Worm (Caenorhabditis elegans) whole organism, L1 larva: Measurements from ENCODE around the gene gly-12.
A peak's percentile ranks its signal among the peaks of the same experiment; 100 is the strongest.

Source experiments
- C04F5.9 ChIP-seq: sonication (generic microtip); optimal IDR thresholded peaks from 2 replicates; lab custom pipeline; 2016; ENCODE audit warnings: missing genetic modification characterization, missing compliant biosample characterization
- F16B12.6 ChIP-seq: fragments of 150-350 bp; optimal IDR thresholded peaks from 2 replicates; lab custom pipeline; 2014; ENCODE audit warnings: missing biosample characterization, missing genetic modification characterization
- ama-1 ChIP-seq: fragments of 150-350 bp; optimal IDR thresholded peaks from 2 replicates; lab custom pipeline; 2014
- ceh-82 ChIP-seq, 3 experiments: fragments of 150-350 bp in 1 of 3; sonication (generic microtip) in 2 of 3; optimal IDR thresholded peaks; 2 replicates each; lab custom pipeline; 2014 to 2017; ENCODE audit warnings: missing biosample characterization in 3 of 3, missing genetic modification characterization in 3 of 3
- ceh-88 ChIP-seq: fragments of 200-800 bp; sonication (Bioruptor generic); IDR thresholded peaks from 2 replicates; pipeline ENCODE4 v1.3.6; 2022; ENCODE audit warnings: missing genetic modification characterization, missing compliant biosample characterization
- ceh-90 ChIP-seq: sonication (generic microtip); optimal IDR thresholded peaks from 2 replicates; lab custom pipeline; 2016; ENCODE audit warnings: missing genetic modification characterization, missing compliant biosample characterization
- dpl-1 ChIP-seq, 3 experiments: fragments of 150-350 bp in 2 of 3; sonication (generic microtip) in 1 of 3; optimal IDR thresholded peaks; 2 replicates each; lab custom pipeline; 2014 to 2017; ENCODE audit warnings: missing biosample characterization in 3 of 3, missing genetic modification characterization in 3 of 3, missing genetic modification reagents in 3 of 3
- dsc-1 ChIP-seq: sonication (generic microtip); optimal IDR thresholded peaks from 2 replicates; lab custom pipeline; 2016; ENCODE audit warnings: mild to moderate bottlenecking, missing genetic modification characterization, missing compliant biosample characterization
- efl-3 ChIP-seq: fragments of 200-800 bp; sonication (Bioruptor generic); optimal IDR thresholded peaks from 2 replicates; lab custom pipeline; 2018; ENCODE audit warnings: mild to moderate bottlenecking, missing genetic modification characterization, missing compliant biosample characterization
- egl-13 ChIP-seq: sonication (generic microtip); optimal IDR thresholded peaks from 2 replicates; lab custom pipeline; 2016; ENCODE audit warnings: missing genotype, missing genetic modification reagents, missing genetic modification characterization, missing compliant biosample characterization
- egl-27 ChIP-seq, 2 experiments: fragments of 150-350 bp in 1 of 2; sonication (generic microtip); optimal IDR thresholded peaks; 3 replicates each; lab custom pipeline; 2017 to 2018; ENCODE audit warnings: missing biosample characterization in 2 of 2, missing genetic modification characterization in 2 of 2, missing genetic modification reagents in 2 of 2
- fkh-10 ChIP-seq: sonication (generic microtip); optimal IDR thresholded peaks from 2 replicates; lab custom pipeline; 2017; ENCODE audit warnings: missing biosample characterization, missing genetic modification reagents, missing genetic modification characterization
- fkh-4 ChIP-seq: sonication (generic microtip); optimal IDR thresholded peaks from 2 replicates; lab custom pipeline; 2016; ENCODE audit warnings: missing compliant biosample characterization, missing genetic modification characterization, borderline replicate concordance
- fkh-8 ChIP-seq: sonication (generic microtip); optimal IDR thresholded peaks from 2 replicates; lab custom pipeline; 2016; ENCODE audit warnings: mild to moderate bottlenecking, missing genetic modification characterization, missing compliant biosample characterization
- fos-1 ChIP-seq: fragments of 150-350 bp; optimal IDR thresholded peaks from 2 replicates; lab custom pipeline; 2014; ENCODE audit warnings: missing biosample characterization, missing genetic modification characterization
- irx-1 ChIP-seq: sonication (generic microtip); optimal IDR thresholded peaks from 2 replicates; lab custom pipeline; 2016; ENCODE audit warnings: missing genetic modification characterization, missing compliant biosample characterization
- jun-1 ChIP-seq: fragments of 150-350 bp; optimal IDR thresholded peaks from 2 replicates; lab custom pipeline; 2014; ENCODE audit warnings: missing biosample characterization, missing genetic modification reagents, missing genetic modification characterization
- lin-14 ChIP-seq: fragments of 200-800 bp; sonication (Bioruptor generic); optimal IDR thresholded peaks from 2 replicates; lab custom pipeline; 2018; ENCODE audit warnings: mild to moderate bottlenecking, missing genetic modification characterization, moderate library complexity, missing compliant biosample characterization
- lin-35 ChIP-seq, 2 experiments: fragments of 150-350 bp; optimal IDR thresholded peaks; 2 replicates each; lab custom pipeline; 2014; ENCODE audit warnings: missing biosample characterization in 2 of 2, missing genetic modification characterization in 2 of 2, missing genetic modification reagents in 2 of 2
- lin-39 ChIP-seq: fragments of 150-350 bp; optimal IDR thresholded peaks from 2 replicates; lab custom pipeline; 2014; ENCODE audit warnings: missing biosample characterization, missing genetic modification reagents, missing genetic modification characterization
- lir-3 ChIP-seq: sonication (generic microtip); optimal IDR thresholded peaks from 2 replicates; lab custom pipeline; 2016; ENCODE audit warnings: mild to moderate bottlenecking, missing genetic modification characterization, moderate library complexity, missing compliant biosample characterization; ENCODE audit not compliant: poor library complexity
- lsy-2 ChIP-seq, 2 experiments: fragments of 150-350 bp; optimal IDR thresholded peaks; 2 replicates each; lab custom pipeline; 2014; ENCODE audit warnings: missing biosample characterization in 2 of 2, missing genetic modification characterization in 2 of 2
- mdl-1 ChIP-seq, 2 experiments: fragments of 150-350 bp; optimal IDR thresholded peaks; 2 replicates each; lab custom pipeline; 2014 to 2017; ENCODE audit warnings: missing biosample characterization in 2 of 2, missing genetic modification characterization in 2 of 2, inconsistent platforms in 1 of 2
- mef-2 ChIP-seq: fragments of 150-350 bp; optimal IDR thresholded peaks from 2 replicates; lab custom pipeline; 2014; ENCODE audit warnings: missing biosample characterization, missing genetic modification characterization
- mep-1 ChIP-seq: fragments of 150-350 bp; optimal IDR thresholded peaks from 2 replicates; lab custom pipeline; 2014; ENCODE audit warnings: missing biosample characterization, missing genetic modification characterization
- nhr-11 ChIP-seq: fragments of 150-350 bp; optimal IDR thresholded peaks from 2 replicates; lab custom pipeline; 2014; ENCODE audit warnings: missing biosample characterization, missing genetic modification characterization
- nhr-19 ChIP-seq: fragments of 200-800 bp; sonication (Bioruptor generic); conservative IDR thresholded peaks from 2 replicates; pipeline ENCODE4 v1.3.6; 2022; ENCODE audit warnings: missing genetic modification characterization, missing compliant biosample characterization
- nhr-20 ChIP-seq: sonication (generic microtip); optimal IDR thresholded peaks from 2 replicates; lab custom pipeline; 2016; ENCODE audit warnings: mild to moderate bottlenecking, missing genetic modification characterization, missing compliant biosample characterization
- nhr-237 ChIP-seq: fragments of 150-350 bp; optimal IDR thresholded peaks from 2 replicates; lab custom pipeline; 2014; ENCODE audit warnings: missing biosample characterization, missing genetic modification characterization
- nhr-28 ChIP-seq: fragments of 150-350 bp; optimal IDR thresholded peaks from 2 replicates; lab custom pipeline; 2014; ENCODE audit warnings: missing biosample characterization, missing genetic modification characterization
- nhr-47 ChIP-seq: sonication (generic microtip); optimal IDR thresholded peaks from 2 replicates; lab custom pipeline; 2016; ENCODE audit warnings: mild to moderate bottlenecking, missing genetic modification characterization, moderate library complexity, missing compliant biosample characterization
- nhr-71 ChIP-seq: sonication (generic microtip); optimal IDR thresholded peaks from 2 replicates; lab custom pipeline; 2016; ENCODE audit warnings: mild to moderate bottlenecking, missing genetic modification characterization, moderate library complexity, missing compliant biosample characterization
- nhr-76 ChIP-seq: sonication (generic microtip); optimal IDR thresholded peaks from 2 replicates; lab custom pipeline; 2017; ENCODE audit warnings: missing biosample characterization, missing genetic modification characterization
- nhr-85 ChIP-seq: sonication (generic microtip); peaks from one replicate; lab custom pipeline; 2016; ENCODE audit warnings: missing genetic modification characterization, inconsistent platforms, missing compliant biosample characterization
- pqm-1 ChIP-seq: sonication (generic microtip); optimal IDR thresholded peaks from 3 replicates; lab custom pipeline; 2017; ENCODE audit warnings: missing biosample characterization, missing genetic modification characterization
- snpc-4 ChIP-seq: fragments of 150-350 bp; optimal IDR thresholded peaks from 2 replicates; lab custom pipeline; 2014; ENCODE audit warnings: missing biosample characterization, missing genetic modification characterization
- sox-4 ChIP-seq: sonication (generic microtip); optimal IDR thresholded peaks from 2 replicates; lab custom pipeline; 2016; ENCODE audit warnings: missing genetic modification characterization, missing compliant biosample characterization
- swsn-7 ChIP-seq: sonication (generic microtip); optimal IDR thresholded peaks from 2 replicates; lab custom pipeline; 2016; ENCODE audit warnings: missing genetic modification characterization, missing compliant biosample characterization
- tbx-2 ChIP-seq: sonication (generic microtip); optimal IDR thresholded peaks from 2 replicates; lab custom pipeline; 2016; ENCODE audit warnings: missing genetic modification characterization, missing compliant biosample characterization
- tlp-1 ChIP-seq: fragments of 150-350 bp; optimal IDR thresholded peaks from 2 replicates; lab custom pipeline; 2014; ENCODE audit warnings: missing biosample characterization, missing genetic modification characterization
- unc-30 ChIP-seq: sonication (generic microtip); optimal IDR thresholded peaks from 2 replicates; lab custom pipeline; 2017; ENCODE audit warnings: missing biosample characterization, missing genetic modification characterization
- unc-86 ChIP-seq: sonication (generic microtip); optimal IDR thresholded peaks from 2 replicates; lab custom pipeline; 2016; ENCODE audit warnings: missing genetic modification characterization, missing compliant biosample characterization
- vab-15 ChIP-seq: sonication (generic microtip); optimal IDR thresholded peaks from 2 replicates; lab custom pipeline; 2017; ENCODE audit warnings: missing genotype, mild to moderate bottlenecking, missing genetic modification characterization, missing compliant biosample characterization
- xbp-1 ChIP-seq: sonication (generic microtip); optimal IDR thresholded peaks from 2 replicates; lab custom pipeline; 2016; ENCODE audit warnings: missing genetic modification characterization, missing compliant biosample characterization
- zip-4 ChIP-seq: fragments of 200-800 bp; sonication (Bioruptor generic); optimal IDR thresholded peaks from 2 replicates; lab custom pipeline; 2018; ENCODE audit warnings: mild to moderate bottlenecking, missing genetic modification characterization, moderate library complexity, missing compliant biosample characterization
- ztf-4 ChIP-seq: fragments of 150-350 bp; optimal IDR thresholded peaks from 2 replicates; lab custom pipeline; 2014; ENCODE audit warnings: missing biosample characterization, missing genetic modification characterization

The gly-12 gene

DNA sequence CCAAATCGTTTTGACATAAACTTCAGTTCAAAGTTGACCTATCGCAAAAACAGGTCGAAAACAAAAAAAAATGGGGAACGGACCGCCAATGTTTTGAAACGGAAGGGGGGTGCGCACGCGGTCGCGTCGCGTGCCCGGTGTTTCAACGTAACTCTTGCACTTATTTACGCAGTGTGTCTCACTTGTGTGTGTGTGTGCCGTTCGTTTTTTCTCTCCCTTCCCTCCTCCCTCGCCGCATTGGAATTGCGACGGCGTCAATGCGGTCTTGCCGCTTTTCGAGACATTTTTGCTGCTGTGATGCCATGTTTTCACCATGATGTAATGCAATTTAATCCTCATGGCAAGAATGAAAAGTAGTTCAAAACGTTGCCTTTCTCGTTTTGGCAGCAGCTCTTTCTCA, 7.2 kb upstream of the gly-12 start (continued):
- TF ChIP-seq ceh-82 (tag; optimal IDR thresholded peaks at IDR 0.05; lab: Kevin White, UChicago): peak in 1 of 3 experiments; percentile 16
- TF ChIP-seq mdl-1 (tag; optimal IDR thresholded peaks at IDR 0.05; lab: Kevin White, UChicago): peak in 1 of 2 experiments; percentile 9
- no peak for TF ChIP-seq ceh-88 (GFP tag; lab: Robert Waterston, UW)
- no peak for TF ChIP-seq egl-27 (tag; optimal IDR thresholded peaks at IDR 0.05; lab: Kevin White, UChicago)
- no peak for TF ChIP-seq ztf-4 (tag; lab: Kevin White, UChicago)
- TF ChIP-seq jun-1 (tag; lab: Kevin White, UChicago): no peak
- no peak for TF ChIP-seq snpc-4 (tag; lab: Kevin White, UChicago)
- peak; percentile 89 for TF ChIP-seq lin-14
- TF ChIP-seq lsy-2 (tag; optimal IDR thresholded peaks at IDR 0.05; lab: Kevin White, UChicago): peak in 1 of 2 experiments; percentile 15
- TF ChIP-seq nhr-11 (tag; lab: Kevin White, UChicago): no peak
- peak; percentile 21 for TF ChIP-seq nhr-85 (tag; lab: Kevin White, UChicago)
- no peak for TF ChIP-seq dsc-1 (tag; lab: Kevin White, UChicago)
- no peak for TF ChIP-seq sox-4 (tag; lab: Kevin White, UChicago)
- no peak for TF ChIP-seq tbx-2
- no peak for TF ChIP-seq nhr-76
- no peak for TF ChIP-seq dpl-1 (GFP tag; optimal IDR thresholded peaks at IDR 0.05; lab: Kevin White, UChicago)
- TF ChIP-seq vab-15 (tag; lab: Kevin White, UChicago): no peak
- TF ChIP-seq nhr-237 (tag; lab: Kevin White, UChicago): no peak
- TF ChIP-seq ama-1 (lab: Kevin White, UChicago): no peak
- TF ChIP-seq C04F5.9: no peak
- TF ChIP-seq F16B12.6 (tag; lab: Kevin White, UChicago): peak; percentile 21
- TF ChIP-seq lin-35 (GFP tag; optimal IDR thresholded peaks at IDR 0.05; lab: Kevin White, UChicago): peak in 1 of 2 experiments; percentile 18
- no peak for TF ChIP-seq irx-1 (tag; lab: Kevin White, UChicago)
- TF ChIP-seq fkh-10: no peak
- peak; percentile 11 for TF ChIP-seq nhr-47 (tag; lab: Kevin White, UChicago)
- no peak for TF ChIP-seq fos-1
- TF ChIP-seq zip-4 (GFP tag; lab: Kevin White, UChicago): no peak
- peak; percentile 15 for TF ChIP-seq mep-1 (tag; lab: Kevin White, UChicago)
- TF ChIP-seq pqm-1 (tag; lab: Kevin White, UChicago): no peak
- no peak for TF ChIP-seq swsn-7 (tag; lab: Kevin White, UChicago)
- TF ChIP-seq unc-30: no peak
- TF ChIP-seq efl-3 (GFP tag; lab: Kevin White, UChicago): no peak
- no peak for TF ChIP-seq unc-86 (tag; lab: Kevin White, UChicago)

ce11 chrX:7478948-7479347, 6.7 kb upstream of the gly-12 start, which contains the start of gene mek-1:
mek-1 (plus strand) TSS chrX:7479248.
- TF ChIP-seq nhr-85 (tag; lab: Kevin White, UChicago) (no peak), nhr-71 (tag; lab: Kevin White, UChicago) (peak; percentile 4), nhr-28 (tag; lab: Kevin White, UChicago) (no peak), xbp-1 (tag; lab: Kevin White, UChicago) (no peak), nhr-20 (no peak), nhr-19 (GFP tag; lab: Robert Waterston, UW) (no peak), lir-3 (no peak), sox-4 (tag; lab: Kevin White, UChicago) (peak; percentile 46), ceh-90 (tag; lab: Kevin White, UChicago) (no peak), fkh-4 (tag; lab: Kevin White, UChicago) (no peak), egl-13 (tag; lab: Kevin White, UChicago) (no peak), tlp-1 (no peak), fkh-8 (tag; lab: Kevin White, UChicago) (no peak), lin-39 (tag; lab: Kevin White, UChicago) (no peak), mef-2 (tag; lab: Kevin White, UChicago) (peak; percentile 46), zip-4 (GFP tag; lab: Kevin White, UChicago) (no peak)
